Worm (Caenorhabditis elegans): Measurements from ENCODE around the gene H12C20.7.

Gene H12C20.7

DNA sequence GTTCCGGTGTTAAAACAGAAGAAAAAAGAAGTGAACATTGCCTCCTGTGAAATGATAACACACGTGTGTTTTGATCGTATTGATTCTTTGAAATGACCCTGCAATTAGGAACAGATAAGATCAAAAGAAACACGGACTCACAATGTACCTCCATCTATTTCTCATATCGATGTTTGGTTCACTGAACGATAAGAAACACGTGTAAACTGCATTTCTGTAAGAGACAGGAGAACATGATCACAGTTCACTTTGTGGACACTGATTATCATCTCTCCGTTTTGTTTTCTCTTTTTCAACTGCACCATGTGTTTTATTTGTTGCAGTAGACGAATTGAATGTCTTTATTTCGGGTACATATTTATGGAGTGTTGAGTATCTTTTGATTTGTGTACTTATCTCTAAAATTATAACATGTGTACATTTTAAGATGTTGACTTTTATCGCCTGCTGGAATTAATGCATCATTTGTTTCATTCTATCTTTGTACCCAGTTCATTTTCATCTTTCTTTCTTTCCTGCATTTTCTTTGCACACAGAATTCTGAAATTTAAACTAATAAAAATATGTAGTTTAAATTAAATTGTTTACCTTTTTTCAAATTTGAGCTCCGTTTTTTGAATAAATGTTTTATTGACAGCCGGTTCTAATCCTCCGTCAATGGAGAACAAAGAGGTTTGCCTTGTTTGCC is at the start of gene H12C20.7, which contains the start of gene nhr-68 (continued):
- TF ChIP-seq F10E7.11 (tag; optimal IDR thresholded peaks at IDR 0.05) (no peak), dpff-1 (tag; optimal IDR thresholded peaks at IDR 0.05) (peak; percentile 36), aptf-2 (GFP tag; conservative IDR thresholded peaks at IDR 0.05) (no peak), snpc-4 (GFP tag; optimal IDR thresholded peaks at IDR 0.05) (no peak), snpc-4 (tag; optimal IDR thresholded peaks at IDR 0.05) (peak in 2 of 4 experiments; percentile 63 to 69), ztf-18 (tag; optimal IDR thresholded peaks at IDR 0.05) (peak; percentile 37), snpc-1.1 (tag; optimal IDR thresholded peaks at IDR 0.05; ENCODE audit: insufficient read depth) (no peak), T07F8.4 (tag; optimal IDR thresholded peaks at IDR 0.05) (no peak), nfya-2 (GFP tag; IDR thresholded peaks at IDR 0.05) (no peak), nhr-90 (tag; optimal IDR thresholded peaks at IDR 0.05) (peak; percentile 78), lin-54 (GFP tag; optimal IDR thresholded peaks at IDR 0.05) (peak; percentile 60), K12H6.12 (tag; optimal IDR thresholded peaks at IDR 0.05) (peak; percentile 27), ccch-3 (GFP tag; optimal IDR thresholded peaks at IDR 0.05) (no peak), hmg-20 (GFP tag; IDR thresholded peaks at IDR 0.05) (no peak), ztf-28 (GFP tag; IDR thresholded peaks at IDR 0.05) (no peak), tbx-9 (tag; optimal IDR thresholded peaks at IDR 0.05; ENCODE audit: borderline replicate concordance) (no peak), ekl-4 (GFP tag; IDR thresholded peaks at IDR 0.05) (0 out of 2 replicates have a peak, but pooled peaks have one; percentile 37), mxl-1 (tag; optimal IDR thresholded peaks at IDR 0.05) (no peak), cebp-1 (GFP tag; IDR thresholded peaks at IDR 0.05) (peak; percentile 51; the same call in 1 of the 2 replicates), cebp-1 (tag; optimal IDR thresholded peaks at IDR 0.05) (peak; percentile 85), ceh-27 (GFP tag; optimal IDR thresholded peaks at IDR 0.05) (peak; percentile 23), D2030.7 (GFP tag; IDR thresholded peaks at IDR 0.05) (no peak), Y56A3A.18 (GFP tag; IDR thresholded peaks at IDR 0.05) (peak; percentile 40; the same call in 1 of the 2 replicates), xnd-1 (tag; optimal IDR thresholded peaks at IDR 0.05) (no peak), nfyb-1 (GFP tag; IDR thresholded peaks at IDR 0.05) (peak; percentile 92), dpl-1 (GFP tag; optimal IDR thresholded peaks at IDR 0.05) (no peak), let-526 (GFP tag; IDR thresholded peaks at IDR 0.05) (no peak), F23B12.7 (tag; optimal IDR thresholded peaks at IDR 0.05; ENCODE audit: insufficient read depth) (no peak), F57A8.1 (GFP tag; optimal IDR thresholded peaks at IDR 0.05) (no peak), ceh-91 (GFP tag; IDR thresholded peaks at IDR 0.05) (no peak), egl-18 (GFP tag; IDR thresholded peaks at IDR 0.05) (no peak), mes-4 (tag; optimal IDR thresholded peaks at IDR 0.05) (no peak)

DNA sequence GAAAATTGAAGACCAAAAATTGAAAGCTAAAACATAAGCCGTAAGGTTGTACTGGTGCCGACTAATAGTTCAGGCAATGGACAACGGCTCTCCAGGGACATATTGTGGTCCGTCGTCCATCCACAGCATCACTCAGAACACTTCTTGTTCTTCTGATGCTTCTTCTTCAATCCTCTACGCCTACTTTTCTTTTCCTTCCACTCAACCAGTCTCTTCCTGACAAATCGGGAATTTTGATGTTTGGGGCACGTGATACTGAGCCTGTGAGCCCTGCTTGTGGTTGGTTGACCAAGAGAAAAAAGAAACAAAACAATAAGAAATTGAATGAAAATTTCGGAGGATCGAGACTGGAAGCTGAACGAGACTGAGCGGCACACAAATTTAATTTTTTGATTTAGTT is 48.5 kb upstream of the H12C20.7 start:
- TF ChIP-seq snpc-4 (GFP tag; optimal IDR thresholded peaks at IDR 0.05) = no peak
- no peak for TF ChIP-seq snpc-4 (tag; optimal IDR thresholded peaks at IDR 0.05)
- TF ChIP-seq F57C9.4 (tag; optimal IDR thresholded peaks at IDR 0.05) = no peak
- TF ChIP-seq rec-8 (tag; optimal IDR thresholded peaks at IDR 0.05) = no peak
- no peak for TF ChIP-seq repo-1 (tag; optimal IDR thresholded peaks at IDR 0.05)

DNA sequence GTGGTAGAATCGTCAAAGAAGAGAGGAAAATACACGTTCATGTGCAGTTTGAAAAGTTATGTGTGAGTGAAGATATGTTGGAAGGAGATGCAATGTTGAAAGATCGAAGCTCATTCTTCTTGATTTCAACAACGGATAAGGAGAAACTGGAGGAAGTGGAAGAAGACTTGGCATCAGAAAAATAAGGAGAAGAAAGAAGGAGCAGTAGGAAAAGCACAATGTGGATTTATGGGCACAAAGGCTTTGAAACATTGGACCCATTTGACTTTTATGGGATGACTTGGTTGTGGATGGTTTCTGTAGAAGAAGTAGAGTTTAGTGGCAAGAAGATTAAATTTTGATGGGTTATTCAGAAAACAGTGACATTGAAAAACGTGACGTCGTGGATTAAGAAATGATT is 47.3 kb upstream of the H12C20.7 start:
- TF ChIP-seq T07F8.4 (tag; optimal IDR thresholded peaks at IDR 0.05) (no peak), K11D2.4 (GFP tag; IDR thresholded peaks at IDR 0.05) (no peak), D2030.7 (GFP tag; IDR thresholded peaks at IDR 0.05) (no peak), ceh-100 (GFP tag; IDR thresholded peaks at IDR 0.05) (no peak), F39B2.1 (GFP tag; IDR thresholded peaks at IDR 0.05) (no peak), die-1 (tag; optimal IDR thresholded peaks at IDR 0.05) (no peak), lsl-1 (GFP tag; optimal IDR thresholded peaks at IDR 0.05) (no peak), C17E4.6 (GFP tag; IDR thresholded peaks at IDR 0.05) (no peak)
